Worm (Caenorhabditis elegans): ENCODE measurements around the gene K08B5.2.

DNA sequence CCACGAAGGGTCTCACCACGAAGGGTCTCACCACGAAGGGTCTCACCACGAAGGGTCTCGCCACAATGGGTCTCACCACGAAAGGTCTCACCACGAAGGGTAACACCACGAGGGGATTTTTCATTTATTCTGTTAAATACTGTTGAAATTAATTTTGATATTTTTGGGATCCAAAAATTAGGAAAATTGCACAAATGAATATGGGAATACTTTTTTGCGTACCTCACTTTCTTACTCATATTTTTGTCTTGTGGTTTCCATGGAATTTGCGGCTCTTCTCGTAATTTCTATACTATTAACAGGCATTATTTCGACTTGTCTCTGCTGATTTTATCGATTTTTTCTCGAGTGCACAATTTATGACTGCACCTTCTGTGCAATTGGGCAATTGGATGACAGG, 48.3 kb downstream of the K08B5.2 start, which contains the start of gene T25D1.3:
- TF ChIP-seq snpc-4 (tag; optimal IDR thresholded peaks at IDR 0.05) (no peak), nhr-23 (tag; optimal IDR thresholded peaks at IDR 0.05) (no peak), zag-1 (tag; optimal IDR thresholded peaks at IDR 0.05) (no peak), nhr-25 (tag; optimal IDR thresholded peaks at IDR 0.05) (no peak), nhr-237 (tag; optimal IDR thresholded peaks at IDR 0.05) (no peak), unc-62 (GFP tag; optimal IDR thresholded peaks at IDR 0.05) (no peak), sma-9 (GFP tag; optimal IDR thresholded peaks at IDR 0.05) (no peak), sma-9 (tag; optimal IDR thresholded peaks at IDR 0.05) (no peak), nhr-12 (tag; optimal IDR thresholded peaks at IDR 0.05) (no peak), unc-55 (GFP tag; optimal IDR thresholded peaks at IDR 0.05) (no peak), egl-27 (tag; optimal IDR thresholded peaks at IDR 0.05) (no peak)
